Fruit fly (Drosophila melanogaster) whole organism, embryonic: ENCODE results near the gene CG16812.

ENCODE experiments used
- Atf6 ChIP-seq: fragments of 200-800 bp; sonication (Bioruptor generic); IDR thresholded peaks from 2 replicates; pipeline ENCODE4 v1.3.6; 2022; ENCODE audit warnings: missing biosample characterization, missing genetic modification characterization
- B-H2 ChIP-seq: fragments of 200-800 bp; sonication (Bioruptor generic); optimal IDR thresholded peaks from 2 replicates; lab custom pipeline; 2018; ENCODE audit warnings: missing biosample characterization, mild to moderate bottlenecking, missing genetic modification characterization
- CG11696 ChIP-seq: fragments of 200-800 bp; sonication (Bioruptor generic); IDR thresholded peaks from 2 replicates; pipeline ENCODE4 v1.3.6; 2022; ENCODE audit warnings: missing biosample characterization, missing genetic modification characterization
- CG1647 ChIP-seq: fragments of 200-800 bp; sonication (Bioruptor generic); optimal IDR thresholded peaks from 3 replicates; lab custom pipeline; 2016; ENCODE audit warnings: missing biosample characterization, missing genetic modification characterization
- CG1792 ChIP-seq: fragments of 200-800 bp; sonication (Bioruptor generic); optimal IDR thresholded peaks from 2 replicates; lab custom pipeline; 2016; ENCODE audit warnings: missing biosample characterization, missing genetic modification characterization
- CG18476 ChIP-seq: fragments of 200-800 bp; sonication (Bioruptor generic); optimal IDR thresholded peaks from 2 replicates; lab custom pipeline; 2016; ENCODE audit warnings: missing biosample characterization, mild to moderate bottlenecking, missing genetic modification characterization
- CG2116 ChIP-seq: fragments of 200-800 bp; sonication (Bioruptor generic); optimal IDR thresholded peaks from 3 replicates; lab custom pipeline; 2018; ENCODE audit warnings: missing biosample characterization, mild to moderate bottlenecking, missing genetic modification characterization
- CG2678 ChIP-seq: fragments of 200-800 bp; sonication (Bioruptor generic); optimal IDR thresholded peaks from 3 replicates; lab custom pipeline; 2019; ENCODE audit warnings: missing biosample characterization, mild to moderate bottlenecking, missing genetic modification characterization, moderate library complexity
- CG2712 ChIP-seq: fragments of 200-800 bp; optimal IDR thresholded peaks from 3 replicates; lab custom pipeline; 2019; ENCODE audit warnings: missing biosample characterization, mild to moderate bottlenecking, missing genetic modification characterization, moderate library complexity
- CG34376 ChIP-seq: fragments of 200-800 bp; sonication (Bioruptor generic); optimal IDR thresholded peaks from 2 replicates; lab custom pipeline; 2018; ENCODE audit warnings: missing biosample characterization, mild to moderate bottlenecking, missing genetic modification characterization
- CG3995 ChIP-seq: fragments of 200-800 bp; sonication (Bioruptor generic); optimal IDR thresholded peaks from 3 replicates; lab custom pipeline; 2016; ENCODE audit warnings: missing biosample characterization, missing genetic modification characterization
- CG4328 ChIP-seq: fragments of 200-800 bp; sonication (Bioruptor generic); optimal IDR thresholded peaks from 3 replicates; lab custom pipeline; 2017; ENCODE audit warnings: missing biosample characterization, missing genetic modification reagents, missing genetic modification characterization
- CG6272 ChIP-seq: fragments of 200-800 bp; sonication (Bioruptor generic); IDR thresholded peaks from 2 replicates; pipeline ENCODE4 v1.3.6; 2022; ENCODE audit warnings: missing biosample characterization, missing genetic modification characterization
- CG6683 ChIP-seq: fragments of 200-800 bp; sonication (Bioruptor generic); optimal IDR thresholded peaks from 2 replicates; lab custom pipeline; 2017; ENCODE audit warnings: missing biosample characterization, mild to moderate bottlenecking, missing genetic modification characterization, missing genetic modification reagents
- CG7786 ChIP-seq: fragments of 200-800 bp; sonication (Bioruptor generic); optimal IDR thresholded peaks from 2 replicates; lab custom pipeline; 2016; ENCODE audit warnings: missing biosample characterization, missing genetic modification characterization
- CG7963 ChIP-seq: fragments of 200-800 bp; sonication (Bioruptor generic); IDR thresholded peaks from 3 replicates; pipeline ENCODE4 v1.3.6; 2022; ENCODE audit warnings: missing biosample characterization, missing genetic modification characterization; ENCODE audit not compliant: partially characterized antibody
- CG8089 ChIP-seq: fragments of 200-800 bp; sonication (Bioruptor generic); optimal IDR thresholded peaks from 3 replicates; lab custom pipeline; 2016; ENCODE audit warnings: missing biosample characterization, missing genetic modification characterization
- CG8290 ChIP-seq, 3 experiments: fragments of 200-800 bp; sonication (Bioruptor generic); optimal IDR thresholded peaks; 2 replicates each; lab custom pipeline; 2016 to 2019; ENCODE audit warnings: missing biosample characterization in 3 of 3, missing genetic modification characterization in 3 of 3, mild to moderate bottlenecking in 2 of 3, moderate library complexity in 1 of 3
- Drgx ChIP-seq: fragments of 200-800 bp; sonication (Bioruptor generic); IDR thresholded peaks from 2 replicates; pipeline ENCODE4 v1.3.6; 2022; ENCODE audit warnings: missing biosample characterization, missing genetic modification characterization
- ERR ChIP-seq: fragments of 200-800 bp; sonication (Bioruptor generic); optimal IDR thresholded peaks from 2 replicates; lab custom pipeline; 2016; ENCODE audit warnings: missing biosample characterization, missing genetic modification characterization
- Ets65A ChIP-seq: fragments of 200-800 bp; sonication (Bioruptor generic); peaks from one replicate; lab custom pipeline; 2016; ENCODE audit warnings: missing biosample characterization, missing genetic modification characterization
- Hmr ChIP-seq: fragments of 200-800 bp; sonication (Bioruptor generic); optimal IDR thresholded peaks from 3 replicates; lab custom pipeline; 2017; ENCODE audit warnings: mild to moderate bottlenecking, missing biosample characterization, missing genetic modification reagents, missing genetic modification characterization
- Hmx ChIP-seq: fragments of 200-800 bp; sonication (Bioruptor generic); optimal IDR thresholded peaks from 2 replicates; lab custom pipeline; 2016; ENCODE audit warnings: missing biosample characterization, missing genetic modification characterization
- Hr39 ChIP-seq: fragments of >200 bp; optimal IDR thresholded peaks from 2 replicates; lab custom pipeline; 2017
- Med ChIP-seq: fragments of 200-800 bp; sonication (Bioruptor generic); peaks from one replicate; lab custom pipeline; 2016; ENCODE audit warnings: missing biosample characterization, missing genetic modification characterization, mild to moderate bottlenecking, inconsistent platforms, moderate library complexity
- Meics ChIP-seq: fragments of 200-800 bp; sonication (Bioruptor generic); optimal IDR thresholded peaks from 2 replicates; lab custom pipeline; 2017; ENCODE audit warnings: missing biosample characterization, mild to moderate bottlenecking, missing genetic modification characterization
- Oli ChIP-seq: fragments of 200-800 bp; sonication (Bioruptor generic); optimal IDR thresholded peaks from 2 replicates; lab custom pipeline; 2018; ENCODE audit warnings: missing biosample characterization, mild to moderate bottlenecking, missing genetic modification characterization, moderate library complexity
- PHDP ChIP-seq: fragments of 200-800 bp; sonication (Bioruptor generic); optimal IDR thresholded peaks from 3 replicates; lab custom pipeline; 2018; ENCODE audit warnings: missing biosample characterization, mild to moderate bottlenecking, missing genetic modification characterization, moderate library complexity
- Tbp ChIP-seq: fragments of >200 bp; optimal IDR thresholded peaks from 2 replicates; lab custom pipeline; 2018; ENCODE audit warnings: missing biosample characterization, missing genetic modification characterization
- cas ChIP-seq: fragments of 200-800 bp; sonication (Bioruptor generic); IDR thresholded peaks from 2 replicates; pipeline ENCODE4 v1.3.6; 2022; ENCODE audit warnings: missing biosample characterization, missing genetic modification characterization
- cato ChIP-seq: fragments of 200-800 bp; sonication (Bioruptor generic); optimal IDR thresholded peaks from 2 replicates; lab custom pipeline; 2016; ENCODE audit warnings: missing biosample characterization, missing genetic modification characterization, borderline replicate concordance
- chinmo ChIP-seq: fragments of 200-800 bp; sonication (Bioruptor generic); IDR thresholded peaks from 4 replicates; pipeline ENCODE4 v1.3.6; 2022; ENCODE audit warnings: missing biosample characterization, missing genetic modification characterization; ENCODE audit not compliant: partially characterized antibody
- crol ChIP-seq: fragments of 200-800 bp; sonication (Bioruptor generic); IDR thresholded peaks from 2 replicates; pipeline ENCODE4 v1.3.6; 2022; ENCODE audit warnings: missing biosample characterization, missing genetic modification characterization
- ems ChIP-seq: fragments of 200-800 bp; sonication (Bioruptor generic); optimal IDR thresholded peaks from 3 replicates; lab custom pipeline; 2016; ENCODE audit warnings: missing biosample characterization, missing genetic modification characterization
- exex ChIP-seq: fragments of 200-800 bp; sonication (Bioruptor generic); optimal IDR thresholded peaks from 4 replicates; lab custom pipeline; 2018; ENCODE audit warnings: missing biosample characterization, mild to moderate bottlenecking, missing genetic modification characterization, moderate library complexity
- ftz-f1 ChIP-seq: fragments of 200-800 bp; sonication (Bioruptor generic); optimal IDR thresholded peaks from 2 replicates; lab custom pipeline; 2016; ENCODE audit warnings: missing biosample characterization, missing genetic modification characterization
- grau ChIP-seq: fragments of 200-800 bp; optimal IDR thresholded peaks from 3 replicates; lab custom pipeline; 2019; ENCODE audit warnings: missing biosample characterization, mild to moderate bottlenecking, missing genetic modification characterization, moderate library complexity
- ham ChIP-seq: fragments of 200-800 bp; sonication (Bioruptor generic); IDR thresholded peaks from 2 replicates; pipeline ENCODE4 v1.3.6; 2022; ENCODE audit warnings: missing biosample characterization, missing genetic modification characterization
- hb ChIP-seq: fragments of 200-800 bp; sonication (Bioruptor generic); IDR thresholded peaks from 3 replicates; pipeline ENCODE4 v1.3.6; 2022; ENCODE audit warnings: missing biosample characterization, missing genetic modification characterization; ENCODE audit not compliant: partially characterized antibody
- hbn ChIP-seq: fragments of 200-800 bp; sonication (Bioruptor generic); IDR thresholded peaks from 2 replicates; pipeline ENCODE4 v1.3.6; 2022; ENCODE audit warnings: missing biosample characterization, missing genetic modification characterization; ENCODE audit not compliant: partially characterized antibody
- lilli ChIP-seq: fragments of 200-800 bp; sonication (Bioruptor generic); optimal IDR thresholded peaks from 3 replicates; lab custom pipeline; 2016; ENCODE audit warnings: missing biosample characterization, missing genetic modification characterization
- mirr ChIP-seq: fragments of 200-800 bp; sonication (Bioruptor generic); optimal IDR thresholded peaks from 3 replicates; lab custom pipeline; 2018; ENCODE audit warnings: missing biosample characterization, mild to moderate bottlenecking, missing genetic modification characterization
- p53 ChIP-seq: fragments of 200-800 bp; sonication (Bioruptor generic); optimal IDR thresholded peaks from 2 replicates; lab custom pipeline; 2016; ENCODE audit warnings: missing biosample characterization, missing genetic modification characterization
- ranshi ChIP-seq: fragments of 200-800 bp; sonication (Bioruptor generic); IDR thresholded peaks from 2 replicates; pipeline ENCODE4 v1.3.6; 2022; ENCODE audit warnings: missing biosample characterization, missing genetic modification characterization
- sd ChIP-seq: fragments of 200-800 bp; sonication (Bioruptor generic); optimal IDR thresholded peaks from 3 replicates; lab custom pipeline; 2018; ENCODE audit warnings: missing biosample characterization, mild to moderate bottlenecking, missing genetic modification characterization, moderate library complexity
- sens ChIP-seq: fragments of 200-800 bp; sonication (Bioruptor generic); peaks from one replicate; lab custom pipeline; 2016; ENCODE audit warnings: missing biosample characterization, missing genetic modification characterization
- sim ChIP-seq: fragments of 200-800 bp; sonication (Bioruptor generic); IDR thresholded peaks from 2 replicates; pipeline ENCODE4 v1.3.6; 2022; ENCODE audit warnings: missing biosample characterization, missing genetic modification characterization
- ssp ChIP-seq: fragments of 200-800 bp; sonication (Bioruptor generic); IDR thresholded peaks from 2 replicates; pipeline ENCODE4 v1.3.6; 2022; ENCODE audit warnings: missing biosample characterization, missing genetic modification characterization
- zfh2 ChIP-seq: fragments of 200-800 bp; sonication (Bioruptor generic); optimal IDR thresholded peaks from 2 replicates; lab custom pipeline; 2016; ENCODE audit warnings: missing biosample characterization, missing genetic modification characterization

The CG16812 gene

DNA sequence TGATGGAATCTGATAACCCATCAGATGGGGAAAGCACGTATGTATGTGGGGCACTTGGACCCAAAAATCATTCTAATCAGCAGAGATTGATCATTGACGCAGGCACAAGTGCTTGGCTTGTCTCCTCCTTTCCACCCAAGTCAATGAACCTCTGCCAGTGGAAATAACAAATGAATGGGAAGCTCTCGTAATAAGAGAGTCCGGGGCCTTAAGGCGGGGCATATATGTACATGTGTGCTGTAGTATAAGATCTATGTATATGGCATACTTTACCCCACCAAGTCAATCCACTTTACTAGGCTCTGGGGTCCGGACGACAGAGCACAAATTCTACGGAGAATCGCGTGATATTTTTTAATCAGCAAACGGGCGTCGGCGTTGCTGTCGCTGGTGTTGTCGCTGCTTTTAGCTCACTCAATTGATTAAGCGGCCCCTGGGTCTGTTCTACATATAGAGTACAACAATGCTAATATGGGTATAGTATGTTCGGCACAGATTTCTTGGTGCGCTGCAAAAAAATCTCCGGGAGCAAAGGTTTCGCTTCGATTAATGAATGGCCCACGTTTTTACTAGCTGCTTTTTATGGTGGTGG lies 16.2 kb upstream of the CG16812 start (continued):
- TF ChIP-seq sd (tag; lab: Kevin White, UChicago) (peak; percentile 81), chinmo (0 out of 4 replicates have a peak, but pooled peaks have one; percentile 71), CG11696 (GFP tag; lab: Robert Waterston, UW) (no peak), Ets65A (no peak), sens (GFP tag; lab: Kevin White, UChicago) (peak; percentile 63), CG4328 (GFP tag; lab: Kevin White, UChicago) (peak; percentile 21), crol (GFP tag; lab: Robert Waterston, UW) (peak; percentile 34; the same call in 1 of the 2 replicates), Hmr (GFP tag; lab: Kevin White, UChicago) (peak; percentile 23), lilli (peak; percentile 18), CG7786 (GFP tag; lab: Kevin White, UChicago) (peak; percentile 29), CG6272 (GFP tag; lab: Robert Waterston, UW) (no peak), CG8290 (GFP tag; optimal IDR thresholded peaks at IDR 0.05; lab: Kevin White, UChicago) (no peak), CG8290 (tag; optimal IDR thresholded peaks at IDR 0.05; lab: Kevin White, UChicago) (peak in 1 of 2 experiments; percentile 37), B-H2 (GFP tag; lab: Kevin White, UChicago) (peak; percentile 35), CG2678 (tag; lab: Kevin White, UChicago) (peak; percentile 30), CG34376 (GFP tag; lab: Kevin White, UChicago) (peak; percentile 96), CG6683 (peak; percentile 26), exex (tag; lab: Kevin White, UChicago) (peak; percentile 55), CG1792 (GFP tag; lab: Kevin White, UChicago) (no peak), cas (no peak), Atf6 (GFP tag; lab: Robert Waterston, UW) (0 out of 2 replicates have a peak, but pooled peaks have one; percentile 22), cato (GFP tag; lab: Kevin White, UChicago) (no peak), Med (GFP tag; lab: Kevin White, UChicago) (peak; percentile 37), Drgx (GFP tag; lab: Robert Waterston, UW) (peak; percentile 63), ftz-f1 (GFP tag; lab: Kevin White, UChicago) (peak; percentile 19), mirr (GFP tag; lab: Kevin White, UChicago) (peak; percentile 23), ham (GFP tag; lab: Robert Waterston, UW) (no peak), Hr39 (no peak), Meics (GFP tag; lab: Kevin White, UChicago) (peak; percentile 32), ERR (no peak), CG18476 (GFP tag; lab: Kevin White, UChicago) (no peak)
- TF ChIP-seq, all 482 proteins: peak for 40

DNA sequence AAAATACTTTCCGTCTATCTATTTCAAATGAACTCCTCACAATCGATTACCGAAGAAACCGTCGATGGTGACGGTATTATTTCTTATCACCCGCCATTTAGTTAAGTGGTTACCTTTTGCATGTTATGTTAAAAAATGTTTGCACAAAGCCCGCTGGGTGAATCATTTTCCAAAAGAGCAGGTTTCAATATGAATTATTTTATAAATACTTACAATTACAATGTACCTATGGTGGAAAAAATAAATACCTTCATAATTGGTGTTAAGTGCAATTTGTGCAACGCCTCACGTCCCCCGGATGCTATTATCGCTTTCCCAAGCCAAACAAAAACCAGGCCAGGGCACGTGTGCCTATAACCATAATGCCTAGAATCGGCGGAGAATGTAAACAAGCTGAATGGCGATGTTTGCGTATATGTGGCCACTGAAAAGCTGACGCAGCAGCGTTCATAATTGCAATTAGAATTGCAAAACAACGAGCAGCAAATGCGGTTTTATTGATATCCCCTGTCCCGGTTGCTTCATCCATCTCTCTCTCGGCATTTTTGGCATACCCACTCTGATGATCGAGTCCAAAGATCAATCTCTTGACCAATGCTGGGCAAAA lies 15.4 kb upstream of the CG16812 start:
- TF ChIP-seq ems (GFP tag; lab: Kevin White, UChicago) (no peak), hbn (no peak), exex (tag; lab: Kevin White, UChicago) (peak; percentile 19), Drgx (GFP tag; lab: Robert Waterston, UW) (0 out of 2 replicates have a peak, but pooled peaks have one; percentile 23), grau (tag; lab: Kevin White, UChicago) (no peak), p53 (no peak), ssp (no peak), CG2116 (no peak), CG3995 (GFP tag; lab: Kevin White, UChicago) (no peak), PHDP (no peak), Hmx (GFP tag; lab: Kevin White, UChicago) (no peak), CG7963 (GFP tag; lab: Robert Waterston, UW) (0 out of 3 replicates have a peak, but pooled peaks have one; percentile 18), sim (GFP tag; lab: Robert Waterston, UW) (no peak), zfh2 (GFP tag; lab: Kevin White, UChicago) (no peak), ranshi (GFP tag; lab: Robert Waterston, UW) (no peak), Tbp (GFP tag; lab: Kevin White, UChicago) (no peak), CG8089 (no peak), Hr39 (no peak), Med (GFP tag; lab: Kevin White, UChicago) (peak; percentile 6), sens (GFP tag; lab: Kevin White, UChicago) (no peak), hb (GFP tag; lab: Robert Waterston, UW) (no peak), CG1647 (no peak), CG34376 (GFP tag; lab: Kevin White, UChicago) (no peak), CG2712 (tag; lab: Kevin White, UChicago) (no peak), Oli (tag; lab: Kevin White, UChicago) (no peak)
